Fruit fly (Drosophila melanogaster): ENCODE data around the gene CG32104.

Gene CG32104

DNA sequence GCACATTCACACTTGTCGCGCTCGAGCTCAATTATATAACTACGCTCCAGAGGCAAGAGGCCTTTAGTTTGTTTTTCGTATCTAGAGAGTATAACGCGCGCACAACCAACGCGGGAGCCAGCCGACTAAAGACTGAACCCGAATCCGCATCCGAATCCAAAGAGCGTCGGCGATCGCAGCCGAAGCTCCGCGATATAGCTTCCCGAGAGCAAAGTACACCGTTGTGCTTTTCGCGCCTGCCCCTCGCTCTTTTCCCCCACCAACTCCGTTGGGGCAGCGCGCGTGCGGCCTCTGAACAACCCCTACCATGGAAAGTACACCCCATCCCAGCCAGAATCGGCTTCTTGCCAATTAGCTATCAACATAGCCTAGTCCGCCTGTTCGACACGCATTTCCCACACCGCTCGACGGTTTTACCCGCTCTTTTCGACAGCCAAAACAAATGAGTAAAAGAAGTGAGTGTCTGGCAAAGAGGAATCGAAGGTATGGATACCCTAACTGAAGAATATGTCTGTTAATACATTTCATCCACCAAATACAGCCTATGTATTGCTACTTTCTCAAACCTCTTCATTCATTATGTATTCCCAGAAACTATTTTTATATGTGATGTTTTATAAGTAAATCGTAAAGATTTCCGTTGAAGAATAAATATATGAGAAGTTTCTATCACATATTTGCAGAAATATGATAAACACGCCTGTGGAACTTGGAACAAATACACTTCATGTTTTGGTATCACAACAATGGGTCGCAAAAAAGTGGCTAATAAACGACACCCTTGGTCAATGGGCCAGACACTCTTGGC is 9.6 kb upstream of the CG32104 start (continued):
- peak; percentile 58; the same call in 1 of the 2 replicates for TF ChIP-seq Bgb (GFP tag; IDR thresholded peaks at IDR 0.05; ENCODE audit: partially characterized antibody)
- TF ChIP-seq CG8924 (tag; optimal IDR thresholded peaks at IDR 0.05) = no peak
- TF ChIP-seq CG4854 (GFP tag; optimal IDR thresholded peaks at IDR 0.05) = no peak
- peak; percentile 47; the same call in 1 of the 2 replicates for TF ChIP-seq chm (GFP tag; IDR thresholded peaks at IDR 0.05)
- TF ChIP-seq CG8281 (tag; optimal IDR thresholded peaks at IDR 0.05) = no peak
- TF ChIP-seq Hey (tag; optimal IDR thresholded peaks at IDR 0.05) = peak; percentile 79
- TF ChIP-seq amos (GFP tag; IDR thresholded peaks at IDR 0.05; ENCODE audit: partially characterized antibody) = peak; percentile 54; the same call in 1 of the 2 replicates
- TF ChIP-seq CG11093 (GFP tag; IDR thresholded peaks at IDR 0.05) = no peak
- peak; percentile 30 for TF ChIP-seq crc (GFP tag; optimal IDR thresholded peaks at IDR 0.05)
- TF ChIP-seq CG32767 (GFP tag; IDR thresholded peaks at IDR 0.05) = 0 out of 2 replicates have a peak, but pooled peaks have one; percentile 9
- TF ChIP-seq ato (GFP tag; IDR thresholded peaks at IDR 0.05; ENCODE audit: partially characterized antibody) = no peak
- TF ChIP-seq Oaz (GFP tag; IDR thresholded peaks at IDR 0.05) = 0 out of 2 replicates have a peak, but pooled peaks have one; percentile 7
- no peak for TF ChIP-seq az2 (GFP tag; optimal IDR thresholded peaks at IDR 0.05)
- peak; percentile 9 for TF ChIP-seq bcd (GFP tag; optimal IDR thresholded peaks at IDR 0.05)
- TF ChIP-seq Optix (GFP tag; IDR thresholded peaks at IDR 0.05) = peak; percentile 44; the same call in 1 of the 3 replicates
- no peak for TF ChIP-seq H15 (GFP tag; IDR thresholded peaks at IDR 0.05)
- TF ChIP-seq sr (GFP tag; IDR thresholded peaks at IDR 0.05) = peak; percentile 66; the same call in 2 of the 3 replicates
- TF ChIP-seq Myb (GFP tag; optimal IDR thresholded peaks at IDR 0.05) = no peak
- TF ChIP-seq tgo (GFP tag; IDR thresholded peaks at IDR 0.05) = no peak
- no peak for TF ChIP-seq CG18476 (GFP tag; optimal IDR thresholded peaks at IDR 0.05)
- peak; percentile 5 for TF ChIP-seq ash1 (GFP tag; optimal IDR thresholded peaks at IDR 0.05)
- TF ChIP-seq CG11723 (GFP tag; optimal IDR thresholded peaks at IDR 0.05) = no peak
- no peak for TF ChIP-seq pnt (GFP tag; optimal IDR thresholded peaks at IDR 0.05)
- peak; percentile 27 for TF ChIP-seq CG10209 (GFP tag; optimal IDR thresholded peaks at IDR 0.05)
- peak; percentile 14; the same call in 1 of the 2 replicates for TF ChIP-seq Ptx1 (GFP tag; IDR thresholded peaks at IDR 0.05)
- TF ChIP-seq org-1 (GFP tag; optimal IDR thresholded peaks at IDR 0.05) = no peak
- TF ChIP-seq CG11696 (GFP tag; IDR thresholded peaks at IDR 0.05) = no peak
- TF ChIP-seq CG17612 (GFP tag; IDR thresholded peaks at IDR 0.05) = no peak
- peak; percentile 54 for TF ChIP-seq CG7987 (GFP tag; optimal IDR thresholded peaks at IDR 0.05)
- peak; percentile 30 for TF ChIP-seq CG17385 (GFP tag; optimal IDR thresholded peaks at IDR 0.05)
- no peak for TF ChIP-seq dmrt99B (tag; optimal IDR thresholded peaks at IDR 0.05)
- TF ChIP-seq tup (GFP tag; optimal IDR thresholded peaks at IDR 0.05) = no peak
- TF ChIP-seq CG17359 (tag; optimal IDR thresholded peaks at IDR 0.05) = peak; percentile 32
- TF ChIP-seq Hr3 (GFP tag; optimal IDR thresholded peaks at IDR 0.05) = no peak
- peak; percentile 82 for TF ChIP-seq rib (GFP tag; IDR thresholded peaks at IDR 0.05)
- TF ChIP-seq Awh (GFP tag; IDR thresholded peaks at IDR 0.05) = peak; percentile 68
- TF ChIP-seq unc-4 (GFP tag; IDR thresholded peaks at IDR 0.05; ENCODE audit: partially characterized antibody) = peak; percentile 25; the same call in 1 of the 2 replicates
- TF ChIP-seq Eip74EF (GFP tag; optimal IDR thresholded peaks at IDR 0.05) = peak in 1 of 2 experiments; percentile 36
- no peak for TF ChIP-seq HLHmδ (GFP tag; optimal IDR thresholded peaks at IDR 0.05)
- TF ChIP-seq jing (GFP tag; optimal IDR thresholded peaks at IDR 0.05) = no peak
- no peak for TF ChIP-seq CG13424 (tag; optimal IDR thresholded peaks at IDR 0.05)
- no peak for TF ChIP-seq mld (GFP tag; IDR thresholded peaks at IDR 0.05; ENCODE audit: partially characterized antibody)
- TF ChIP-seq ken (GFP tag; IDR thresholded peaks at IDR 0.05) = peak; percentile 31; the same call in 1 of the 3 replicates
- 0 out of 2 replicates have a peak, but pooled peaks have one; percentile 7 for TF ChIP-seq CG43689 (GFP tag; IDR thresholded peaks at IDR 0.05)
- 0 out of 2 replicates have a peak, but pooled peaks have one; percentile 27 for TF ChIP-seq MBD-R2 (GFP tag; IDR thresholded peaks at IDR 0.05)
- peak; percentile 41 for TF ChIP-seq scrt (GFP tag; optimal IDR thresholded peaks at IDR 0.05)
- 0 out of 2 replicates have a peak, but pooled peaks have one; percentile 11 for TF ChIP-seq Scr (GFP tag; IDR thresholded peaks at IDR 0.05; ENCODE audit: partially characterized antibody)
- no peak for TF ChIP-seq Dref (GFP tag; IDR thresholded peaks at IDR 0.05)
